Worm (Caenorhabditis elegans) whole organism, L1 larva: ENCODE data around the gene irld-56.

ENCODE experiments used
- C04F5.9 ChIP-seq: sonication (generic microtip); optimal IDR thresholded peaks from 2 replicates; lab custom pipeline; 2016; ENCODE audit warnings: missing genetic modification characterization, missing compliant biosample characterization
- C16A3.4 ChIP-seq: fragments of 150-350 bp; optimal IDR thresholded peaks from 2 replicates; lab custom pipeline; 2014; ENCODE audit warnings: missing biosample characterization, missing genetic modification characterization
- C34B4.2 ChIP-seq: sonication (generic microtip); optimal IDR thresholded peaks from 2 replicates; lab custom pipeline; 2017; ENCODE audit warnings: mild to moderate bottlenecking, missing genetic modification characterization, missing compliant biosample characterization
- aha-1 ChIP-seq: fragments of 150-350 bp; optimal IDR thresholded peaks from 2 replicates; lab custom pipeline; 2014; ENCODE audit warnings: missing biosample characterization, missing genetic modification characterization
- aly-2 ChIP-seq: fragments of 150-350 bp; optimal IDR thresholded peaks from 2 replicates; lab custom pipeline; 2014; ENCODE audit warnings: missing biosample characterization, missing genetic modification characterization
- ama-1 ChIP-seq: fragments of 150-350 bp; optimal IDR thresholded peaks from 2 replicates; lab custom pipeline; 2014
- blmp-1 ChIP-seq: fragments of 150-350 bp; optimal IDR thresholded peaks from 2 replicates; lab custom pipeline; 2014; ENCODE audit warnings: missing biosample characterization, missing genetic modification characterization
- ceh-8 ChIP-seq: fragments of 200-800 bp; sonication (Bioruptor generic); optimal IDR thresholded peaks from 2 replicates; lab custom pipeline; 2018; ENCODE audit warnings: mild to moderate bottlenecking, missing genetic modification characterization, moderate library complexity, missing compliant biosample characterization
- ceh-82 ChIP-seq, 3 experiments: fragments of 150-350 bp in 1 of 3; sonication (generic microtip) in 2 of 3; optimal IDR thresholded peaks; 2 replicates each; lab custom pipeline; 2014 to 2017; ENCODE audit warnings: missing biosample characterization in 3 of 3, missing genetic modification characterization in 3 of 3
- ceh-90 ChIP-seq: sonication (generic microtip); optimal IDR thresholded peaks from 2 replicates; lab custom pipeline; 2016; ENCODE audit warnings: missing genetic modification characterization, missing compliant biosample characterization
- ces-1 ChIP-seq: fragments of 150-350 bp; optimal IDR thresholded peaks from 2 replicates; lab custom pipeline; 2014; ENCODE audit warnings: missing biosample characterization, missing genetic modification reagents, missing genetic modification characterization
- dsc-1 ChIP-seq: sonication (generic microtip); optimal IDR thresholded peaks from 2 replicates; lab custom pipeline; 2016; ENCODE audit warnings: mild to moderate bottlenecking, missing genetic modification characterization, missing compliant biosample characterization
- egl-13 ChIP-seq: sonication (generic microtip); optimal IDR thresholded peaks from 2 replicates; lab custom pipeline; 2016; ENCODE audit warnings: missing genotype, missing genetic modification reagents, missing genetic modification characterization, missing compliant biosample characterization
- elt-2 ChIP-seq: sonication (generic microtip); optimal IDR thresholded peaks from 2 replicates; lab custom pipeline; 2016; ENCODE audit warnings: missing genetic modification characterization, mild to moderate bottlenecking, inconsistent platforms, missing compliant biosample characterization, missing genetic modification reagents
- ets-5 ChIP-seq: fragments of 200-800 bp; sonication (Bioruptor generic); IDR thresholded peaks from 2 replicates; pipeline ENCODE4 v1.3.6; 2022; ENCODE audit warnings: missing genetic modification characterization, missing compliant biosample characterization
- fos-1 ChIP-seq: fragments of 150-350 bp; optimal IDR thresholded peaks from 2 replicates; lab custom pipeline; 2014; ENCODE audit warnings: missing biosample characterization, missing genetic modification characterization
- grh-1 ChIP-seq: fragments of 200-800 bp; sonication (Bioruptor generic); IDR thresholded peaks from 2 replicates; pipeline ENCODE4 v1.3.6; 2022; ENCODE audit warnings: missing genetic modification reagents, missing genetic modification characterization, missing compliant biosample characterization
- hlh-17 ChIP-seq: fragments of 200-800 bp; sonication (Bioruptor generic); optimal IDR thresholded peaks from 2 replicates; lab custom pipeline; 2018; ENCODE audit warnings: missing genetic modification characterization, mild to moderate bottlenecking, missing compliant biosample characterization, moderate library complexity, borderline replicate concordance
- hpl-2 ChIP-seq: fragments of 150-350 bp; optimal IDR thresholded peaks from 2 replicates; lab custom pipeline; 2014; ENCODE audit warnings: missing biosample characterization, missing genetic modification reagents, missing genetic modification characterization
- irx-1 ChIP-seq: sonication (generic microtip); optimal IDR thresholded peaks from 2 replicates; lab custom pipeline; 2016; ENCODE audit warnings: missing genetic modification characterization, missing compliant biosample characterization
- isw-1 ChIP-seq: fragments of 200-800 bp; sonication (Bioruptor generic); IDR thresholded peaks from 2 replicates; pipeline ENCODE4 v1.3.6; 2022; ENCODE audit warnings: missing genetic modification characterization, missing compliant biosample characterization
- lin-15B ChIP-seq: fragments of 150-350 bp; sonication (generic microtip); optimal IDR thresholded peaks from 3 replicates; lab custom pipeline; 2014; ENCODE audit warnings: missing biosample characterization, missing genetic modification characterization
- lin-35 ChIP-seq, 2 experiments: fragments of 150-350 bp; optimal IDR thresholded peaks; 2 replicates each; lab custom pipeline; 2014; ENCODE audit warnings: missing biosample characterization in 2 of 2, missing genetic modification characterization in 2 of 2, missing genetic modification reagents in 2 of 2
- lir-3 ChIP-seq: sonication (generic microtip); optimal IDR thresholded peaks from 2 replicates; lab custom pipeline; 2016; ENCODE audit warnings: mild to moderate bottlenecking, missing genetic modification characterization, moderate library complexity, missing compliant biosample characterization; ENCODE audit not compliant: poor library complexity
- lsy-2 ChIP-seq, 2 experiments: fragments of 150-350 bp; optimal IDR thresholded peaks; 2 replicates each; lab custom pipeline; 2014; ENCODE audit warnings: missing biosample characterization in 2 of 2, missing genetic modification characterization in 2 of 2
- mab-9 ChIP-seq: fragments of 200-800 bp; sonication (Bioruptor generic); IDR thresholded peaks from 2 replicates; pipeline ENCODE4 v1.3.6; 2022; ENCODE audit warnings: missing genetic modification reagents, missing genetic modification characterization, missing compliant biosample characterization
- mdl-1 ChIP-seq, 2 experiments: fragments of 150-350 bp; optimal IDR thresholded peaks; 2 replicates each; lab custom pipeline; 2014 to 2017; ENCODE audit warnings: missing biosample characterization in 2 of 2, missing genetic modification characterization in 2 of 2, inconsistent platforms in 1 of 2
- mef-2 ChIP-seq: fragments of 150-350 bp; optimal IDR thresholded peaks from 2 replicates; lab custom pipeline; 2014; ENCODE audit warnings: missing biosample characterization, missing genetic modification characterization
- mep-1 ChIP-seq: fragments of 150-350 bp; optimal IDR thresholded peaks from 2 replicates; lab custom pipeline; 2014; ENCODE audit warnings: missing biosample characterization, missing genetic modification characterization
- nhr-11 ChIP-seq: fragments of 150-350 bp; optimal IDR thresholded peaks from 2 replicates; lab custom pipeline; 2014; ENCODE audit warnings: missing biosample characterization, missing genetic modification characterization
- nhr-12 ChIP-seq: sonication (generic microtip); optimal IDR thresholded peaks from 2 replicates; lab custom pipeline; 2017; ENCODE audit warnings: missing biosample characterization, missing genetic modification characterization
- nhr-19 ChIP-seq: fragments of 200-800 bp; sonication (Bioruptor generic); conservative IDR thresholded peaks from 2 replicates; pipeline ENCODE4 v1.3.6; 2022; ENCODE audit warnings: missing genetic modification characterization, missing compliant biosample characterization
- nhr-28 ChIP-seq: fragments of 150-350 bp; optimal IDR thresholded peaks from 2 replicates; lab custom pipeline; 2014; ENCODE audit warnings: missing biosample characterization, missing genetic modification characterization
- nhr-47 ChIP-seq: sonication (generic microtip); optimal IDR thresholded peaks from 2 replicates; lab custom pipeline; 2016; ENCODE audit warnings: mild to moderate bottlenecking, missing genetic modification characterization, moderate library complexity, missing compliant biosample characterization
- nhr-71 ChIP-seq: sonication (generic microtip); optimal IDR thresholded peaks from 2 replicates; lab custom pipeline; 2016; ENCODE audit warnings: mild to moderate bottlenecking, missing genetic modification characterization, moderate library complexity, missing compliant biosample characterization
- nhr-76 ChIP-seq: sonication (generic microtip); optimal IDR thresholded peaks from 2 replicates; lab custom pipeline; 2017; ENCODE audit warnings: missing biosample characterization, missing genetic modification characterization
- nhr-84 ChIP-seq: sonication (generic microtip); optimal IDR thresholded peaks from 2 replicates; lab custom pipeline; 2017; ENCODE audit warnings: missing biosample characterization, missing genetic modification characterization
- pag-3 ChIP-seq: sonication (generic microtip); optimal IDR thresholded peaks from 2 replicates; lab custom pipeline; 2017; ENCODE audit warnings: missing genetic modification characterization, mild to moderate bottlenecking, missing compliant biosample characterization, antibody characterized with exemption, borderline replicate concordance; ENCODE audit not compliant: insufficient read depth
- pax-3 ChIP-seq: fragments of 200-800 bp; sonication (Bioruptor generic); optimal IDR thresholded peaks from 2 replicates; lab custom pipeline; 2018; ENCODE audit warnings: mild to moderate bottlenecking, missing genetic modification characterization, moderate library complexity, missing compliant biosample characterization
- skn-1 ChIP-seq: fragments of 150-350 bp; optimal IDR thresholded peaks from 2 replicates; lab custom pipeline; 2014; ENCODE audit warnings: missing biosample characterization, missing genetic modification characterization
- snu-23 ChIP-seq: sonication (generic microtip); optimal IDR thresholded peaks from 2 replicates; lab custom pipeline; 2016; ENCODE audit warnings: missing genetic modification characterization, missing compliant biosample characterization
- sptf-1 ChIP-seq: fragments of 150-350 bp; optimal IDR thresholded peaks from 2 replicates; lab custom pipeline; 2014; ENCODE audit warnings: missing biosample characterization, missing genetic modification characterization
- sup-37 ChIP-seq: fragments of 200-800 bp; sonication (Bioruptor generic); optimal IDR thresholded peaks from 2 replicates; lab custom pipeline; 2018; ENCODE audit warnings: mild to moderate bottlenecking, missing genetic modification characterization, missing compliant biosample characterization
- swsn-7 ChIP-seq: sonication (generic microtip); optimal IDR thresholded peaks from 2 replicates; lab custom pipeline; 2016; ENCODE audit warnings: missing genetic modification characterization, missing compliant biosample characterization
- tlp-1 ChIP-seq: fragments of 150-350 bp; optimal IDR thresholded peaks from 2 replicates; lab custom pipeline; 2014; ENCODE audit warnings: missing biosample characterization, missing genetic modification characterization
- vab-15 ChIP-seq: sonication (generic microtip); optimal IDR thresholded peaks from 2 replicates; lab custom pipeline; 2017; ENCODE audit warnings: missing genotype, mild to moderate bottlenecking, missing genetic modification characterization, missing compliant biosample characterization
- xbp-1 ChIP-seq: sonication (generic microtip); optimal IDR thresholded peaks from 2 replicates; lab custom pipeline; 2016; ENCODE audit warnings: missing genetic modification characterization, missing compliant biosample characterization
- zag-1 ChIP-seq: fragments of 150-350 bp; optimal IDR thresholded peaks from 2 replicates; lab custom pipeline; 2014; ENCODE audit warnings: missing biosample characterization, missing genetic modification characterization
- zip-4 ChIP-seq: fragments of 200-800 bp; sonication (Bioruptor generic); optimal IDR thresholded peaks from 2 replicates; lab custom pipeline; 2018; ENCODE audit warnings: mild to moderate bottlenecking, missing genetic modification characterization, moderate library complexity, missing compliant biosample characterization
- ztf-11 ChIP-seq, 2 experiments: sonication (generic microtip); optimal IDR thresholded peaks; 2 replicates each; lab custom pipeline; 2016 to 2017; ENCODE audit warnings: missing genetic modification characterization in 2 of 2, missing biosample characterization in 1 of 2, missing compliant biosample characterization in 1 of 2
- ztf-4 ChIP-seq: fragments of 150-350 bp; optimal IDR thresholded peaks from 2 replicates; lab custom pipeline; 2014; ENCODE audit warnings: missing biosample characterization, missing genetic modification characterization

The irld-56 gene

DNA sequence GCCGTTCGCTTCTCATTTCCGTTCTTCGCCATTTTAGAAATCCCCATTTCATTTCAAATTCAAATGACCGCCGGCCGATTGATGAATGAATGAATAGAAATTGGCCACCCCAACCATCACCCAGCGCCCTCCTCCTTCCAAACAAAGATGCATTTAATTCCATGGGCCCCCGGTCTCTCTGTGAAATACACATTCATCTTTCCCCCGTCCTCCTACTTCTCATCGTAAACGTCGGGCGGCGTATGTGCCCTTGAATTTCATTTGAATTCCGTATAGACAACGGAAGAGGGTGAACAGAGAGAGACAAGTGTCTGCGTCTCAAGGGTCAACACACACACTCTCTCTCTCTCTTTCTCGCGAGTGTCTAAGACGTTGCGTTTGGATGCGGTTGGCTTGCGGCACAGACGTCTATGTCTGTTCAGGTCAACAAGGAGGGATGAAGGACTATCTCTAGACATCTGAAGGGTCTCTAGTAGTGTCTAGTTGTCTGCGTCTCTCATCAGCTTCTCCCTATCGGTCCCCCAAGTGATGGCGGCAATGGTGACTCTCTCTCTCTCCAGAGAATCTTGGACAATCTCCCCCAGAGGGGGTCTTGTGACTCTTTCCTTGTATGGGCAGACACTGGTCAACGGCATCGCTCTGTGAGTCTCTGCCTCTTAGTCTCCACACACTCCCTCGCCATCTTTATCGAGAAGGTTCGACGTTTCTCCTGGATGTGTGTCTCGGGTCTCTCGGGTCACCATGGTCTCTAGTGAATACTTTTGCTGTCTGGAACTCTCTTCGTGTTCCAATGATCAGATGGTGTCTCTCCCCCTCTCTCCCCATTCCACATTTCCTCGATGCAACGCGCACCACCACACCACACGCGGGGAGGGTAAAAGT, 13.1 kb upstream of the irld-56 start:
- TF ChIP-seq pax-3 (tag; lab: Kevin White, UChicago): peak; percentile 78
- no peak for TF ChIP-seq mef-2 (tag; lab: Kevin White, UChicago)
- TF ChIP-seq zag-1 (tag; lab: Kevin White, UChicago): peak; percentile 34
- TF ChIP-seq grh-1 (GFP tag; lab: Robert Waterston, UW): peak; percentile 74
- peak; percentile 65 for TF ChIP-seq mep-1 (tag; lab: Kevin White, UChicago)
- no peak for TF ChIP-seq sup-37 (GFP tag; lab: Kevin White, UChicago)
- peak; percentile 8 for TF ChIP-seq irx-1 (tag; lab: Kevin White, UChicago)
- no peak for TF ChIP-seq ceh-90 (tag; lab: Kevin White, UChicago)
- TF ChIP-seq lin-15B: peak; percentile 17
- TF ChIP-seq mab-9 (GFP tag; lab: Robert Waterston, UW): peak; percentile 84
- TF ChIP-seq elt-2 (tag; lab: Kevin White, UChicago): peak; percentile 49
- no peak for TF ChIP-seq nhr-84 (tag; lab: Kevin White, UChicago)
- peak; percentile 96 for TF ChIP-seq nhr-71 (tag; lab: Kevin White, UChicago)
- peak; percentile 17 for TF ChIP-seq fos-1 (tag; lab: Kevin White, UChicago)
- peak; percentile 75 for TF ChIP-seq dsc-1 (tag; lab: Kevin White, UChicago)
- TF ChIP-seq mdl-1 (tag; optimal IDR thresholded peaks at IDR 0.05; lab: Kevin White, UChicago): peak; percentile 13 to 18
- no peak for TF ChIP-seq tlp-1 (tag; lab: Kevin White, UChicago)
- TF ChIP-seq lsy-2 (tag; optimal IDR thresholded peaks at IDR 0.05; lab: Kevin White, UChicago): peak; percentile 66 to 81
- TF ChIP-seq lir-3 (tag; lab: Kevin White, UChicago): peak; percentile 67
- peak; percentile 59 for TF ChIP-seq isw-1 (GFP tag; lab: Robert Waterston, UW)
- peak; percentile 33 for TF ChIP-seq ama-1 (lab: Kevin White, UChicago)
- TF ChIP-seq ztf-4 (tag; lab: Kevin White, UChicago): peak; percentile 53
- peak in 1 of 2 experiments; percentile 81 for TF ChIP-seq ztf-11 (tag; optimal IDR thresholded peaks at IDR 0.05; lab: Kevin White, UChicago)
- TF ChIP-seq lin-35 (GFP tag; optimal IDR thresholded peaks at IDR 0.05; lab: Kevin White, UChicago): peak; percentile 32 to 63
- no peak for TF ChIP-seq ces-1 (GFP tag; lab: Kevin White, UChicago)
- peak; percentile 92 for TF ChIP-seq nhr-47 (tag; lab: Kevin White, UChicago)
- TF ChIP-seq pag-3 (tag; lab: Kevin White, UChicago): no peak
- no peak for TF ChIP-seq sptf-1 (tag; lab: Kevin White, UChicago)
- peak; percentile 75 for TF ChIP-seq xbp-1 (tag; lab: Kevin White, UChicago)
- no peak for TF ChIP-seq aly-2 (tag; lab: Kevin White, UChicago)
- no peak for TF ChIP-seq hlh-17 (GFP tag; lab: Kevin White, UChicago)
- TF ChIP-seq egl-13: peak; percentile 91
- peak; percentile 78 for TF ChIP-seq nhr-19
- TF ChIP-seq aha-1 (tag; lab: Kevin White, UChicago): peak; percentile 66
- TF ChIP-seq hpl-2: no peak
- peak; percentile 36 for TF ChIP-seq blmp-1 (tag; lab: Kevin White, UChicago)
- TF ChIP-seq zip-4 (GFP tag; lab: Kevin White, UChicago): peak; percentile 26
- TF ChIP-seq nhr-28 (tag; lab: Kevin White, UChicago): no peak
- TF ChIP-seq ceh-8: no peak
- TF ChIP-seq nhr-76 (tag; lab: Kevin White, UChicago): no peak
- TF ChIP-seq vab-15: no peak
- peak; percentile 48 for TF ChIP-seq C34B4.2
- TF ChIP-seq snu-23 (GFP tag; lab: Kevin White, UChicago): peak; percentile 85
- TF ChIP-seq ets-5: no peak
- no peak for TF ChIP-seq C16A3.4 (tag; lab: Kevin White, UChicago)
- no peak for TF ChIP-seq nhr-12
- peak; percentile 44 for TF ChIP-seq nhr-11 (tag; lab: Kevin White, UChicago)
- TF ChIP-seq skn-1: peak; percentile 51
- peak; percentile 44 to 75 (median 72) for TF ChIP-seq ceh-82 (tag; optimal IDR thresholded peaks at IDR 0.05; lab: Kevin White, UChicago)
- peak; percentile 86 for TF ChIP-seq swsn-7
- TF ChIP-seq C04F5.9 (tag; lab: Kevin White, UChicago): no peak
